Worm (Caenorhabditis elegans) whole organism, mixed stage, embryonic: Measurements from ENCODE around the gene C29A12.6.

ENCODE experiments used
- ces-1 ChIP-seq: fragments of 150-350 bp; optimal IDR thresholded peaks from 2 replicates; lab custom pipeline; 2014; ENCODE audit warnings: missing biosample characterization, missing genetic modification reagents, missing genetic modification characterization
- drap-1 ChIP-seq: fragments of 200-800 bp; sonication (Bioruptor generic); optimal IDR thresholded peaks from 3 replicates; lab custom pipeline; 2018; ENCODE audit warnings: mild to moderate bottlenecking, missing genetic modification characterization, missing compliant biosample characterization
- flh-1 ChIP-seq: fragments of 200-800 bp; sonication (Bioruptor generic); optimal IDR thresholded peaks from 2 replicates; lab custom pipeline; 2018; ENCODE audit warnings: mild to moderate bottlenecking, missing genetic modification characterization, moderate library complexity, missing compliant biosample characterization
- nhr-237 ChIP-seq: fragments of 150-350 bp; optimal IDR thresholded peaks from 2 replicates; lab custom pipeline; 2014; ENCODE audit warnings: missing biosample characterization, missing genetic modification characterization
- unc-39 ChIP-seq: fragments of 150-350 bp; optimal IDR thresholded peaks from 2 replicates; lab custom pipeline; 2014; ENCODE audit warnings: missing biosample characterization, missing genetic modification characterization

ce11 chrV:10856901-10857637, 10.1 kb downstream of the C29A12.6 start:
- TF ChIP-seq drap-1 (GFP tag; lab: Kevin White, UChicago) (no peak), ces-1 (GFP tag; lab: Kevin White, UChicago) (no peak), flh-1 (GFP tag; lab: Kevin White, UChicago) (no peak), nhr-237 (no peak), unc-39 (tag; lab: Kevin White, UChicago) (no peak)
